Fruit fly (Drosophila melanogaster): ENCODE measurements around the gene zyd.

- TF ChIP-seq cnc (optimal IDR thresholded peaks at IDR 0.05) (no peak), CG12768 (GFP tag; optimal IDR thresholded peaks at IDR 0.05) (no peak), cic (GFP tag; optimal IDR thresholded peaks at IDR 0.05) (no peak), CG14711 (tag; optimal IDR thresholded peaks at IDR 0.05) (no peak), tj (GFP tag; optimal IDR thresholded peaks at IDR 0.05) (no peak), Hr96 (GFP tag; optimal IDR thresholded peaks at IDR 0.05) (no peak), pad (GFP tag; optimal IDR thresholded peaks at IDR 0.05) (no peak), CG5204 (GFP tag; optimal IDR thresholded peaks at IDR 0.05) (no peak), CG7101 (tag; optimal IDR thresholded peaks at IDR 0.05) (no peak), CG33017 (tag; optimal IDR thresholded peaks at IDR 0.05) (no peak)
Observed at dm6 chrX:23011859-23012258, 10.8 kb upstream of the zyd start.
